Worm (Caenorhabditis elegans) whole organism, L2 larva: ENCODE results near the gene rpy-1.

Source experiments
- Y55F3AM.14 ChIP-seq: fragments of 200-800 bp; sonication (Bioruptor generic); optimal IDR thresholded peaks from 2 replicates; lab custom pipeline; 2018; ENCODE audit warnings: mild to moderate bottlenecking, missing genetic modification characterization, missing compliant biosample characterization
- ama-1 ChIP-seq: fragments of 150-350 bp; optimal IDR thresholded peaks from 2 replicates; lab custom pipeline; 2018; ENCODE audit warnings: inconsistent platforms
- elt-3 ChIP-seq: sonication (generic microtip); optimal IDR thresholded peaks from 2 replicates; lab custom pipeline; 2017; ENCODE audit warnings: missing biosample characterization, missing genetic modification characterization
- lsy-2 ChIP-seq, 2 experiments: fragments of 150-350 bp in 1 of 2; sonication (generic microtip) in 1 of 2; optimal IDR thresholded peaks; 2 replicates each; lab custom pipeline; 2014 to 2017; ENCODE audit warnings: missing biosample characterization in 2 of 2, missing genetic modification characterization in 2 of 2
- mdl-1 ChIP-seq, 2 experiments: fragments of 150-350 bp in 1 of 2; sonication (generic microtip) in 1 of 2; optimal IDR thresholded peaks; 2 replicates each; lab custom pipeline; 2017; ENCODE audit warnings: missing biosample characterization in 2 of 2, missing genetic modification characterization in 2 of 2
- nhr-129 ChIP-seq: fragments of 150-350 bp; optimal IDR thresholded peaks from 2 replicates; lab custom pipeline; 2014; ENCODE audit warnings: missing biosample characterization, missing genetic modification characterization
- unc-55 ChIP-seq: fragments of 150-350 bp; sonication (generic microtip); optimal IDR thresholded peaks from 3 replicates; lab custom pipeline; 2014; ENCODE audit warnings: missing biosample characterization, missing genetic modification reagents, missing genetic modification characterization

DNA sequence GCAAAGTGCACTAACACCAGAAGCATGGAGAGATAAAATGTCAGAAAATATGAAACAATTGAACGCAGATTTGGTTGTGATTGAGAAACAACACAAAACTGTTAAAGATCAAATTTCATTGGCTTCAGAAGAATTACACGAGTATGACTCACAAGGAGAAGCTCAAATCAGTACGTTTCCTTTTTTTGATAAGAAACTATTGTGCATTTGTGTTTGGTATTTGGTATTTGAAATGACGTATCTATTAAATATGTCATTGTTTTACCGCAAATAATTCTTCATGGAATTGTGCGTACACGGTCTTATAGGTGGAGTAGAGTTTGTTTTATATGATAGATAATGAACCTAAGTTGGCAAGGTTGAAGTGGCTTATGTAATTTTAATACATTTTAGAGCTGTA lies 24.0 kb downstream of the rpy-1 start:
- no peak for TF ChIP-seq Y55F3AM.14 (GFP tag; lab: Kevin White, UChicago)
- no peak for TF ChIP-seq unc-55 (GFP tag; lab: Kevin White, UChicago)
- TF ChIP-seq elt-3 (tag; lab: Kevin White, UChicago) = no peak
- no peak for TF ChIP-seq ama-1
- no peak for TF ChIP-seq mdl-1 (tag; optimal IDR thresholded peaks at IDR 0.05; lab: Kevin White, UChicago)
- TF ChIP-seq lsy-2 (tag; optimal IDR thresholded peaks at IDR 0.05; lab: Kevin White, UChicago) = no peak
- TF ChIP-seq nhr-129 (tag; lab: Kevin White, UChicago) = no peak
